Fruit fly (Drosophila melanogaster) whole organism, prepupa: Measurements from ENCODE around the gene CG11334.
A peak's percentile ranks its signal among the peaks of the same experiment; 100 is the strongest.

Source experiments
- Blimp-1 ChIP-seq: fragments of 200-800 bp; sonication (Bioruptor generic); optimal IDR thresholded peaks from 3 replicates; lab custom pipeline; 2017; ENCODE audit warnings: missing biosample characterization, missing genetic modification characterization, mild to moderate bottlenecking, moderate library complexity, missing genetic modification reagents
- CG10631 ChIP-seq: fragments of 200-800 bp; sonication (Bioruptor generic); optimal IDR thresholded peaks from 2 replicates; lab custom pipeline; 2016; ENCODE audit warnings: missing biosample characterization, missing genetic modification characterization
- CG11762 ChIP-seq: fragments of 200-800 bp; sonication (Bioruptor generic); optimal IDR thresholded peaks from 3 replicates; lab custom pipeline; 2016; ENCODE audit warnings: missing biosample characterization, missing genetic modification characterization; ENCODE audit not compliant: insufficient read depth
- CG11902 ChIP-seq: fragments of 200-800 bp; sonication (Bioruptor generic); optimal IDR thresholded peaks from 3 replicates; lab custom pipeline; 2016; ENCODE audit warnings: missing biosample characterization, missing genetic modification characterization
- CG15336 ChIP-seq: fragments of 200-800 bp; sonication (Bioruptor generic); IDR thresholded peaks from 2 replicates; pipeline ENCODE4 v1.3.6; 2022; ENCODE audit warnings: missing biosample characterization, missing genetic modification characterization
- CG1621 ChIP-seq: fragments of 200-800 bp; sonication (Bioruptor generic); optimal IDR thresholded peaks from 3 replicates; lab custom pipeline; 2018; ENCODE audit warnings: missing biosample characterization, mild to moderate bottlenecking, missing genetic modification characterization
- CG16779 ChIP-seq: fragments of 200-800 bp; sonication (Bioruptor generic); optimal IDR thresholded peaks from 3 replicates; lab custom pipeline; 2017; ENCODE audit warnings: missing biosample characterization, mild to moderate bottlenecking, missing genetic modification characterization
- CG3032 ChIP-seq: fragments of 200-800 bp; optimal IDR thresholded peaks from 2 replicates; lab custom pipeline; 2019; ENCODE audit warnings: missing biosample characterization, mild to moderate bottlenecking, missing genetic modification characterization, moderate library complexity
- CG32006 ChIP-seq: fragments of 200-800 bp; sonication (Bioruptor generic); optimal IDR thresholded peaks from 3 replicates; lab custom pipeline; 2017; ENCODE audit warnings: missing biosample characterization, mild to moderate bottlenecking, missing genetic modification characterization
- CG34406 ChIP-seq: fragments of 200-800 bp; sonication (Bioruptor generic); optimal IDR thresholded peaks from 3 replicates; lab custom pipeline; 2016; ENCODE audit warnings: missing biosample characterization, missing genetic modification characterization
- CG3919 ChIP-seq: fragments of 200-800 bp; sonication (Bioruptor generic); optimal IDR thresholded peaks from 3 replicates; lab custom pipeline; 2016; ENCODE audit warnings: missing biosample characterization, missing genetic modification characterization
- CG4318 ChIP-seq: fragments of 200-800 bp; sonication (Bioruptor generic); optimal IDR thresholded peaks from 3 replicates; lab custom pipeline; 2017; ENCODE audit warnings: missing biosample characterization, mild to moderate bottlenecking, missing genetic modification characterization
- CG6163 ChIP-seq: fragments of 200-800 bp; sonication (Bioruptor generic); IDR thresholded peaks from 3 replicates; pipeline ENCODE4 v1.3.6; 2022; ENCODE audit warnings: missing biosample characterization, missing genetic modification characterization
- CG6276 ChIP-seq: fragments of 200-800 bp; sonication (Bioruptor generic); optimal IDR thresholded peaks from 2 replicates; lab custom pipeline; 2017; ENCODE audit warnings: missing biosample characterization, mild to moderate bottlenecking, missing genetic modification characterization
- CG6792 ChIP-seq: fragments of 200-800 bp; sonication (Bioruptor generic); optimal IDR thresholded peaks from 3 replicates; lab custom pipeline; 2016; ENCODE audit warnings: missing biosample characterization, missing genetic modification characterization
- CG7368 ChIP-seq: fragments of 200-800 bp; sonication (Bioruptor generic); optimal IDR thresholded peaks from 3 replicates; lab custom pipeline; 2016; ENCODE audit warnings: missing biosample characterization, missing genetic modification characterization
- CG8119 ChIP-seq: fragments of 200-800 bp; sonication (Bioruptor generic); IDR thresholded peaks from 3 replicates; pipeline ENCODE4 v1.3.6; 2022; ENCODE audit warnings: missing biosample characterization, missing genetic modification characterization
- CG8319 ChIP-seq: fragments of 200-800 bp; sonication (Bioruptor generic); optimal IDR thresholded peaks from 3 replicates; lab custom pipeline; 2016; ENCODE audit warnings: missing biosample characterization, missing genetic modification characterization
- CG8632 ChIP-seq: fragments of 200-800 bp; sonication (Bioruptor generic); optimal IDR thresholded peaks from 3 replicates; lab custom pipeline; 2016; ENCODE audit warnings: missing biosample characterization, missing genetic modification characterization
- CG9139 ChIP-seq: fragments of 200-800 bp; sonication (Bioruptor generic); optimal IDR thresholded peaks from 3 replicates; lab custom pipeline; 2017; ENCODE audit warnings: missing biosample characterization, mild to moderate bottlenecking, missing genetic modification characterization
- Eip75B ChIP-seq: fragments of 200-800 bp; sonication (Bioruptor generic); optimal IDR thresholded peaks from 3 replicates; lab custom pipeline; 2016; ENCODE audit warnings: missing biosample characterization, missing genetic modification characterization
- Eip78C ChIP-seq: fragments of 200-800 bp; sonication (Bioruptor generic); peaks from one replicate; lab custom pipeline; 2016; ENCODE audit warnings: missing biosample characterization, missing genetic modification characterization
- Ets21C ChIP-seq: fragments of 200-800 bp; sonication (Bioruptor generic); optimal IDR thresholded peaks from 3 replicates; lab custom pipeline; 2016; ENCODE audit warnings: missing biosample characterization, missing genetic modification characterization
- Hr38 ChIP-seq: sonication (Bioruptor generic); optimal IDR thresholded peaks from 2 replicates; lab custom pipeline; 2016; ENCODE audit warnings: missing biosample characterization, missing genetic modification characterization
- Hr39 ChIP-seq: fragments of 200-800 bp; sonication (Bioruptor generic); optimal IDR thresholded peaks from 2 replicates; lab custom pipeline; 2016; ENCODE audit warnings: missing biosample characterization, missing genetic modification characterization
- Hr4 ChIP-seq: fragments of 200-800 bp; sonication (Bioruptor generic); optimal IDR thresholded peaks from 3 replicates; lab custom pipeline; 2016; ENCODE audit warnings: missing biosample characterization, missing genetic modification characterization
- Met ChIP-seq: fragments of 200-800 bp; sonication (Bioruptor generic); optimal IDR thresholded peaks from 3 replicates; lab custom pipeline; 2016; ENCODE audit warnings: missing biosample characterization, missing genetic modification characterization
- OdsH ChIP-seq: fragments of 200-800 bp; sonication (Bioruptor generic); optimal IDR thresholded peaks from 3 replicates; lab custom pipeline; 2016; ENCODE audit warnings: missing biosample characterization, missing genetic modification characterization
- Sox14 ChIP-seq: fragments of 200-800 bp; sonication (Bioruptor generic); optimal IDR thresholded peaks from 3 replicates; lab custom pipeline; 2016; ENCODE audit warnings: missing biosample characterization, missing genetic modification characterization
- Sox15 ChIP-seq: fragments of 200-800 bp; sonication (Bioruptor generic); optimal IDR thresholded peaks from 3 replicates; lab custom pipeline; 2016; ENCODE audit warnings: missing biosample characterization, missing genetic modification characterization
- achi ChIP-seq: fragments of 200-800 bp; sonication (Bioruptor generic); optimal IDR thresholded peaks from 3 replicates; lab custom pipeline; 2016; ENCODE audit warnings: missing biosample characterization, missing genetic modification characterization
- acj6 ChIP-seq: fragments of 200-800 bp; sonication (Bioruptor generic); optimal IDR thresholded peaks from 3 replicates; lab custom pipeline; 2016; ENCODE audit warnings: missing biosample characterization, missing genetic modification characterization
- dac ChIP-seq: fragments of 200-800 bp; sonication (Bioruptor generic); optimal IDR thresholded peaks from 2 replicates; lab custom pipeline; 2017; ENCODE audit warnings: missing biosample characterization, mild to moderate bottlenecking, missing genetic modification characterization
- dsx ChIP-seq: fragments of 200-800 bp; optimal IDR thresholded peaks from 3 replicates; lab custom pipeline; 2019; ENCODE audit warnings: missing biosample characterization, mild to moderate bottlenecking, missing genetic modification characterization, moderate library complexity; ENCODE audit not compliant: poor library complexity, severe bottlenecking
- eg ChIP-seq: fragments of 200-800 bp; sonication (Bioruptor generic); IDR thresholded peaks from 3 replicates; pipeline ENCODE4 v1.3.6; 2022; ENCODE audit warnings: missing biosample characterization, missing genetic modification characterization
- esn ChIP-seq: fragments of 200-800 bp; sonication (Bioruptor generic); optimal IDR thresholded peaks from 2 replicates; lab custom pipeline; 2016; ENCODE audit warnings: missing biosample characterization, mild to moderate bottlenecking, missing genetic modification characterization, moderate library complexity
- fd59A ChIP-seq: fragments of 200-800 bp; sonication (Bioruptor generic); optimal IDR thresholded peaks from 2 replicates; lab custom pipeline; 2017; ENCODE audit warnings: missing biosample characterization, mild to moderate bottlenecking, missing genetic modification characterization, missing genetic modification reagents
- fd85E ChIP-seq: fragments of 200-800 bp; sonication (Bioruptor generic); optimal IDR thresholded peaks from 3 replicates; lab custom pipeline; 2016; ENCODE audit warnings: missing biosample characterization, missing genetic modification characterization
- fkh ChIP-seq: fragments of 200-800 bp; sonication (Bioruptor generic); optimal IDR thresholded peaks from 3 replicates; lab custom pipeline; 2017; ENCODE audit warnings: missing biosample characterization, mild to moderate bottlenecking, missing genetic modification characterization, moderate library complexity
- lz ChIP-seq: fragments of 200-800 bp; sonication (Bioruptor generic); optimal IDR thresholded peaks from 3 replicates; lab custom pipeline; 2016; ENCODE audit warnings: missing biosample characterization, missing genetic modification characterization
- net ChIP-seq: fragments of 200-800 bp; sonication (Bioruptor generic); optimal IDR thresholded peaks from 3 replicates; lab custom pipeline; 2016; ENCODE audit warnings: missing biosample characterization, missing genetic modification characterization
- pdm3 ChIP-seq: fragments of 200-800 bp; sonication (Bioruptor generic); optimal IDR thresholded peaks from 3 replicates; lab custom pipeline; 2016; ENCODE audit warnings: missing biosample characterization, missing genetic modification characterization
- salr ChIP-seq, 2 experiments: fragments of 200-800 bp; sonication (Bioruptor generic); optimal IDR thresholded peaks; 3 replicates each; lab custom pipeline; 2016 to 2018; ENCODE audit warnings: missing biosample characterization in 2 of 2, missing genetic modification characterization in 2 of 2, mild to moderate bottlenecking in 1 of 2
- spab ChIP-seq: fragments of 200-800 bp; sonication (Bioruptor generic); optimal IDR thresholded peaks from 2 replicates; lab custom pipeline; 2017; ENCODE audit warnings: missing biosample characterization, mild to moderate bottlenecking, missing genetic modification characterization, missing genetic modification reagents
- ss ChIP-seq, 2 experiments: fragments of 200-800 bp; sonication (Bioruptor generic); optimal IDR thresholded peaks; 2 replicates in 1 of 2; 3 replicates in 1 of 2; lab custom pipeline; 2017 to 2018; ENCODE audit warnings: mild to moderate bottlenecking in 2 of 2, missing biosample characterization in 2 of 2, missing genetic modification characterization in 2 of 2, moderate library complexity in 1 of 2
- svp ChIP-seq: fragments of 200-800 bp; sonication (Bioruptor generic); peaks from one replicate; lab custom pipeline; 2016; ENCODE audit warnings: missing biosample characterization, missing genetic modification characterization
- topi ChIP-seq: fragments of 200-800 bp; sonication (Bioruptor generic); optimal IDR thresholded peaks from 3 replicates; lab custom pipeline; 2016; ENCODE audit warnings: missing biosample characterization, missing genetic modification characterization
- vri ChIP-seq: fragments of 200-800 bp; sonication (Bioruptor generic); optimal IDR thresholded peaks from 3 replicates; lab custom pipeline; 2016; ENCODE audit warnings: missing biosample characterization, mild to moderate bottlenecking, missing genetic modification characterization

CG11334 gene

DNA sequence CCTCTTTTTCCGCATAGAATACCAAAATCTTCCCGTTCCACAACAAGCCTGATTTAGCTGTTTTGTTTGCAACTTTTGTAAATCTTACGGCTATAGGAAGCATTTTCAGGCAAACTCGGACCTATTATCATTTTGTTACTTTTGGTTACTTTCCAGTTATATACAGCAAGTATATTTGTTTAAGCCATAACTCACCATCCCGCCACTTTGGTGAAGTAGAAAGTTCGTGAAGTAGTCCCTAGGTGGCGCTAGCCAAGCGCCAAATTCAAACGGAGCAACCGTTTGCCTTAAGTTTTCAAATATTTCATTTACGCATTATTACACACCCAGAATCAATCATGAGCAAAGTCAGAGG lies at the start of gene CG11334, which contains the start of gene CG11333:
Gene CG11334, minus strand, starts transcription at position 26 of the 355 bp plus-strand sequence.
Gene CG11333, plus strand, starts transcription at position 290 of the 355 bp plus-strand sequence.
- TF ChIP-seq salr (GFP tag; optimal IDR thresholded peaks at IDR 0.05; lab: Kevin White, UChicago) (no peak), Ets21C (GFP tag; lab: Kevin White, UChicago) (no peak), CG3919 (GFP tag; lab: Kevin White, UChicago) (no peak), CG16779 (tag; lab: Kevin White, UChicago) (no peak), CG9139 (no peak), OdsH (GFP tag; lab: Kevin White, UChicago) (no peak), vri (no peak), CG6792 (GFP tag; lab: Kevin White, UChicago) (no peak), acj6 (GFP tag; lab: Kevin White, UChicago) (no peak), Hr38 (GFP tag; lab: Kevin White, UChicago) (no peak), CG8119 (GFP tag; lab: Robert Waterston, UW) (no peak), Blimp-1 (GFP tag; lab: Kevin White, UChicago) (no peak), fkh (GFP tag; lab: Kevin White, UChicago) (no peak), fd85E (GFP tag; lab: Kevin White, UChicago) (no peak), Met (GFP tag; lab: Kevin White, UChicago) (no peak), fd59A (GFP tag; lab: Kevin White, UChicago) (no peak), CG34406 (GFP tag; lab: Kevin White, UChicago) (no peak), CG15336 (GFP tag; lab: Robert Waterston, UW) (no peak)

DNA sequence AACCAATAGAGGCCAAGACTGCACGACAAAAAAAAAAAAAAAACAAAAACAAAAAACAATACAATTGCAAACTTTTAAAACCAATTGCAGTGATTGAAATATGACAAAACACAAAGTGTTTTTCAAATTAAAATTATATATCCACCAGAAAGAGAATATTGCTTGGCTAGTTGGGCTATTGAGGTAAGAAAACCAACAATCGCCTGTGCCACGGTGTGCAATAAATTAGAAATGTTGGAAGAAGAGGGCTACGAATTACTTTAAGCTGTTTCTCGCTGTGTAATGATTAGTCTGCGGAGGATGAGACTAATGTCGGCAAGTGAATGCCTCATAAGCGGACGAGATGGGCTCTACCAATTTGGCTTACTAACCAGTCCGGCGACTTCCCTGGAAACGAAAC lies 49.2 kb upstream of the CG11334 start:
- TF ChIP-seq Hr38 (GFP tag; lab: Kevin White, UChicago) (no peak), Eip75B (no peak), Hr39 (GFP tag; lab: Kevin White, UChicago) (no peak), CG15336 (GFP tag; lab: Robert Waterston, UW) (peak; percentile 28; the same call in 1 of the 2 replicates), CG11902 (GFP tag; lab: Kevin White, UChicago) (no peak), dac (GFP tag; lab: Kevin White, UChicago) (no peak), Ets21C (GFP tag; lab: Kevin White, UChicago) (no peak), CG34406 (GFP tag; lab: Kevin White, UChicago) (no peak), fkh (GFP tag; lab: Kevin White, UChicago) (no peak), CG10631 (GFP tag; lab: Kevin White, UChicago) (peak; percentile 39), Hr4 (peak; percentile 21), Eip78C (peak; percentile 69), svp (GFP tag; lab: Kevin White, UChicago) (no peak), net (GFP tag; lab: Kevin White, UChicago) (no peak), CG6163 (GFP tag; lab: Robert Waterston, UW) (no peak), achi (GFP tag; lab: Kevin White, UChicago) (no peak), CG11762 (no peak), eg (GFP tag; lab: Robert Waterston, UW) (no peak), fd85E (GFP tag; lab: Kevin White, UChicago) (no peak), lz (no peak), CG3032 (tag; lab: Kevin White, UChicago) (no peak), Blimp-1 (GFP tag; lab: Kevin White, UChicago) (no peak), salr (GFP tag; optimal IDR thresholded peaks at IDR 0.05; lab: Kevin White, UChicago) (peak in 1 of 2 experiments; percentile 62), Sox15 (GFP tag; lab: Kevin White, UChicago) (no peak), CG7368 (no peak), pdm3 (GFP tag; lab: Kevin White, UChicago) (no peak), Met (GFP tag; lab: Kevin White, UChicago) (no peak), CG32006 (GFP tag; lab: Kevin White, UChicago) (peak; percentile 57), CG8632 (no peak), CG1621 (no peak), ss (GFP tag; optimal IDR thresholded peaks at IDR 0.05; lab: Kevin White, UChicago) (no peak), spab (GFP tag; lab: Kevin White, UChicago) (no peak), acj6 (GFP tag; lab: Kevin White, UChicago) (no peak), CG8119 (GFP tag; lab: Robert Waterston, UW) (0 out of 3 replicates have a peak, but pooled peaks have one; percentile 26), Sox14 (GFP tag; lab: Kevin White, UChicago) (peak; percentile 34), CG6276 (GFP tag; lab: Kevin White, UChicago) (no peak), topi (no peak), CG4318 (GFP tag; lab: Kevin White, UChicago) (no peak), CG8319 (GFP tag; lab: Kevin White, UChicago) (no peak), dsx (no peak), esn (GFP tag; lab: Kevin White, UChicago) (no peak)
